Worm (Caenorhabditis elegans) whole organism, L3 larva: ENCODE measurements around the gene T28D6.5.

Experiments
- R02D3.7 ChIP-seq: fragments of 150-350 bp; optimal IDR thresholded peaks from 2 replicates; lab custom pipeline; 2014; ENCODE audit warnings: missing biosample characterization, missing genetic modification characterization
- ceh-16 ChIP-seq: sonication (generic microtip); optimal IDR thresholded peaks from 2 replicates; lab custom pipeline; 2017; ENCODE audit warnings: missing biosample characterization, missing genetic modification characterization
- ceh-28 ChIP-seq: fragments of 150-350 bp; optimal IDR thresholded peaks from 2 replicates; lab custom pipeline; 2014; ENCODE audit warnings: missing biosample characterization, missing genetic modification reagents, missing genetic modification characterization
- ceh-82 ChIP-seq: fragments of 150-350 bp; optimal IDR thresholded peaks from 2 replicates; lab custom pipeline; 2014; ENCODE audit warnings: missing biosample characterization, missing genetic modification characterization
- egl-27 ChIP-seq: sonication (generic microtip); optimal IDR thresholded peaks from 4 replicates; lab custom pipeline; 2017; ENCODE audit warnings: missing biosample characterization, missing genetic modification reagents, missing genetic modification characterization
- egl-5 ChIP-seq: fragments of 150-350 bp; optimal IDR thresholded peaks from 2 replicates; lab custom pipeline; 2017; ENCODE audit warnings: missing biosample characterization, missing genetic modification reagents, missing genetic modification characterization, inconsistent platforms
- elt-2 ChIP-seq: sonication (generic microtip); optimal IDR thresholded peaks from 2 replicates; lab custom pipeline; 2016; ENCODE audit warnings: missing genetic modification reagents, mild to moderate bottlenecking, missing genetic modification characterization, missing compliant biosample characterization
- eor-1 ChIP-seq, 2 experiments: fragments of 150-350 bp; optimal IDR thresholded peaks; 2 replicates each; lab custom pipeline; 2014 to 2018; ENCODE audit warnings: missing biosample characterization in 2 of 2, missing genetic modification characterization in 2 of 2
- fkh-10 ChIP-seq: sonication (generic microtip); optimal IDR thresholded peaks from 2 replicates; lab custom pipeline; 2017; ENCODE audit warnings: missing biosample characterization, missing genetic modification reagents, missing genetic modification characterization
- fkh-2 ChIP-seq: fragments of 150-350 bp; optimal IDR thresholded peaks from 2 replicates; lab custom pipeline; 2014; ENCODE audit warnings: missing biosample characterization, missing genetic modification reagents, missing genetic modification characterization
- fos-1 ChIP-seq: fragments of 150-350 bp; optimal IDR thresholded peaks from 2 replicates; lab custom pipeline; 2014; ENCODE audit warnings: missing biosample characterization, missing genetic modification characterization
- hmg-11 ChIP-seq: sonication (generic microtip); optimal IDR thresholded peaks from 2 replicates; lab custom pipeline; 2016; ENCODE audit warnings: missing genetic modification characterization, missing compliant biosample characterization
- lin-15B ChIP-seq: fragments of 150-350 bp; optimal IDR thresholded peaks from 2 replicates; lab custom pipeline; 2014; ENCODE audit warnings: missing biosample characterization, missing genetic modification characterization
- lin-39 ChIP-seq: fragments of 150-350 bp; optimal IDR thresholded peaks from 2 replicates; lab custom pipeline; 2018; ENCODE audit warnings: missing biosample characterization, missing genetic modification reagents, missing genetic modification characterization
- lsy-12 ChIP-seq: sonication (generic microtip); optimal IDR thresholded peaks from 2 replicates; lab custom pipeline; 2016; ENCODE audit warnings: mild to moderate bottlenecking, missing genetic modification characterization, missing compliant biosample characterization
- mdl-1 ChIP-seq: fragments of 150-350 bp; optimal IDR thresholded peaks from 2 replicates; lab custom pipeline; 2014; ENCODE audit warnings: missing biosample characterization, missing genetic modification characterization
- nfya-1 ChIP-seq: sonication (generic microtip); optimal IDR thresholded peaks from 2 replicates; lab custom pipeline; 2017; ENCODE audit warnings: missing genetic modification characterization, mild to moderate bottlenecking, missing compliant biosample characterization, antibody characterized with exemption, moderate library complexity; ENCODE audit not compliant: insufficient read depth
- nhr-11 ChIP-seq: fragments of 150-350 bp; optimal IDR thresholded peaks from 2 replicates; lab custom pipeline; 2014; ENCODE audit warnings: missing biosample characterization, missing genetic modification characterization
- nhr-12 ChIP-seq: fragments of 150-350 bp; optimal IDR thresholded peaks from 2 replicates; lab custom pipeline; 2014; ENCODE audit warnings: missing biosample characterization, missing genetic modification characterization
- nhr-237 ChIP-seq: fragments of 150-350 bp; optimal IDR thresholded peaks from 2 replicates; lab custom pipeline; 2014; ENCODE audit warnings: missing biosample characterization, missing genetic modification characterization
- nhr-25 ChIP-seq: sonication (generic microtip); optimal IDR thresholded peaks from 2 replicates; lab custom pipeline; 2017; ENCODE audit warnings: missing biosample characterization, missing genetic modification characterization
- nhr-43 ChIP-seq: sonication (generic microtip); optimal IDR thresholded peaks from 2 replicates; lab custom pipeline; 2016; ENCODE audit warnings: mild to moderate bottlenecking, missing genetic modification characterization, missing compliant biosample characterization; ENCODE audit not compliant: poor library complexity, severe bottlenecking
- nhr-67 ChIP-seq: fragments of 150-350 bp; optimal IDR thresholded peaks from 2 replicates; lab custom pipeline; 2014; ENCODE audit warnings: missing biosample characterization, missing genetic modification characterization
- nhr-76 ChIP-seq: fragments of 150-350 bp; sonication (generic microtip); optimal IDR thresholded peaks from 5 replicates; lab custom pipeline; 2014; ENCODE audit warnings: missing biosample characterization, missing genetic modification characterization
- skn-1 ChIP-seq: fragments of 150-350 bp; optimal IDR thresholded peaks from 2 replicates; lab custom pipeline; 2014; ENCODE audit warnings: missing biosample characterization, missing genetic modification characterization
- snpc-4 ChIP-seq: fragments of 150-350 bp; optimal IDR thresholded peaks from 2 replicates; lab custom pipeline; 2014; ENCODE audit warnings: missing biosample characterization, missing genetic modification characterization
- tbx-2 ChIP-seq: sonication (generic microtip); optimal IDR thresholded peaks from 2 replicates; lab custom pipeline; 2016; ENCODE audit warnings: mild to moderate bottlenecking, missing genetic modification characterization, missing compliant biosample characterization
- unc-62 ChIP-seq: fragments of 150-350 bp; sonication (generic microtip); optimal IDR thresholded peaks from 4 replicates; lab custom pipeline; 2014; ENCODE audit warnings: missing biosample characterization, missing genetic modification reagents, missing genetic modification characterization
- zag-1 ChIP-seq: fragments of 150-350 bp; optimal IDR thresholded peaks from 2 replicates; lab custom pipeline; 2014; ENCODE audit warnings: missing biosample characterization, missing genetic modification characterization
- ztf-11 ChIP-seq: fragments of 150-350 bp; optimal IDR thresholded peaks from 2 replicates; lab custom pipeline; 2014; ENCODE audit warnings: missing biosample characterization, missing genetic modification characterization
- ztf-4 ChIP-seq: fragments of 150-350 bp; optimal IDR thresholded peaks from 2 replicates; lab custom pipeline; 2014; ENCODE audit warnings: missing biosample characterization, missing genetic modification characterization

The T28D6.5 gene

ce11 chrIII:11318131-11318530 lies 15.4 kb upstream of the T28D6.5 start, which contains the start of gene teg-1:
teg-1 (minus strand) TSS chrIII:11318231.
- TF ChIP-seq zag-1 (tag; lab: Kevin White, UChicago) (no peak), R02D3.7 (tag; lab: Kevin White, UChicago) (no peak), ceh-28 (tag; lab: Kevin White, UChicago) (no peak), nhr-43 (tag; lab: Kevin White, UChicago) (no peak), lsy-12 (tag; lab: Kevin White, UChicago) (no peak), nhr-237 (tag; lab: Kevin White, UChicago) (no peak), elt-2 (tag; lab: Kevin White, UChicago) (no peak)

- no peak for TF ChIP-seq skn-1 (tag; lab: Kevin White, UChicago)
- TF ChIP-seq eor-1 (tag; optimal IDR thresholded peaks at IDR 0.05; lab: Kevin White, UChicago): no peak
- no peak for TF ChIP-seq unc-62 (GFP tag; lab: Kevin White, UChicago)
- no peak for TF ChIP-seq hmg-11 (tag; lab: Kevin White, UChicago)
- TF ChIP-seq egl-27 (tag; lab: Kevin White, UChicago): no peak
- no peak for TF ChIP-seq mdl-1 (tag; lab: Kevin White, UChicago)
- no peak for TF ChIP-seq ceh-28 (tag; lab: Kevin White, UChicago)
- no peak for TF ChIP-seq nhr-11 (tag; lab: Kevin White, UChicago)
- no peak for TF ChIP-seq nhr-76 (tag; lab: Kevin White, UChicago)
Observed at ce11 chrIII:11324093-11324492, 9.4 kb upstream of the T28D6.5 start.

ce11 chrIII:11332306-11332705 lies 1.2 kb upstream of the T28D6.5 start:
- TF ChIP-seq lin-39 (peak; percentile 8), egl-5 (tag; lab: Kevin White, UChicago) (no peak), ceh-16 (tag; lab: Kevin White, UChicago) (no peak), nhr-67 (no peak), unc-62 (GFP tag; lab: Kevin White, UChicago) (peak; percentile 38)

- TF ChIP-seq unc-62 (GFP tag; lab: Kevin White, UChicago): no peak
- peak; percentile 68 for TF ChIP-seq fkh-10 (GFP tag; lab: Kevin White, UChicago)
- TF ChIP-seq snpc-4 (tag; lab: Kevin White, UChicago): peak; percentile 54
- TF ChIP-seq nhr-43 (tag; lab: Kevin White, UChicago): no peak
- TF ChIP-seq ceh-82 (tag; lab: Kevin White, UChicago): no peak
- TF ChIP-seq hmg-11 (tag; lab: Kevin White, UChicago): peak; percentile 69
- no peak for TF ChIP-seq fos-1 (tag; lab: Kevin White, UChicago)
- TF ChIP-seq lin-39: peak; percentile 82
- peak; percentile 69 for TF ChIP-seq nfya-1 (tag; lab: Kevin White, UChicago)
- no peak for TF ChIP-seq nhr-25 (tag; lab: Kevin White, UChicago)
- TF ChIP-seq tbx-2 (tag; lab: Kevin White, UChicago): no peak
- TF ChIP-seq, all 47 proteins: peak for 5
Observed at ce11 chrIII:11334346-11334745, 864 bp downstream of the T28D6.5 start.

- TF ChIP-seq nhr-11 (tag; lab: Kevin White, UChicago) (no peak), ztf-11 (tag; lab: Kevin White, UChicago) (no peak), nfya-1 (tag; lab: Kevin White, UChicago) (peak; percentile 48), nhr-12 (tag; lab: Kevin White, UChicago) (no peak), lin-15B (tag; lab: Kevin White, UChicago) (no peak), ztf-4 (no peak), lsy-12 (tag; lab: Kevin White, UChicago) (no peak), hmg-11 (tag; lab: Kevin White, UChicago) (peak; percentile 12), nhr-25 (tag; lab: Kevin White, UChicago) (no peak)
Observed at ce11 chrIII:11336072-11336471, 2.6 kb downstream of the T28D6.5 start.

- TF ChIP-seq nfya-1 (tag; lab: Kevin White, UChicago) (peak; percentile 81), fkh-2 (no peak)
- TF ChIP-seq, all 47 proteins: peak for 1
Observed at ce11 chrIII:11337627-11338026, 4.1 kb downstream of the T28D6.5 start.
